Fruit fly (Drosophila melanogaster): Measurements from ENCODE around the gene CG14298.

Gene CG14298

dm6 chr3R:18918872-18919339 is 43.6 kb downstream of the CG14298 start (continued):
- TF ChIP-seq bigmax (GFP tag; optimal IDR thresholded peaks at IDR 0.05) (no peak), ftz-f1 (GFP tag; optimal IDR thresholded peaks at IDR 0.05) (peak; percentile 84), Dek (tag; optimal IDR thresholded peaks at IDR 0.05) (peak; percentile 19), CG8388 (GFP tag; optimal IDR thresholded peaks at IDR 0.05) (no peak), CrebB (tag; optimal IDR thresholded peaks at IDR 0.05) (peak; percentile 45), Dbx (GFP tag; IDR thresholded peaks at IDR 0.05) (peak; percentile 51; the same call in 1 of the 3 replicates), Awh (GFP tag; IDR thresholded peaks at IDR 0.05) (peak; percentile 62; the same call in 1 of the 2 replicates), CG11723 (GFP tag; optimal IDR thresholded peaks at IDR 0.05) (no peak), dimm (GFP tag; IDR thresholded peaks at IDR 0.05) (no peak), CG10543 (GFP tag; optimal IDR thresholded peaks at IDR 0.05) (peak; percentile 93), usp (GFP tag; optimal IDR thresholded peaks at IDR 0.05) (no peak), crol (GFP tag; IDR thresholded peaks at IDR 0.05) (peak; percentile 98), Nf-YC (tag; optimal IDR thresholded peaks at IDR 0.05) (peak; percentile 43), CG13894 (tag; optimal IDR thresholded peaks at IDR 0.05) (peak; percentile 7), B-H2 (GFP tag; optimal IDR thresholded peaks at IDR 0.05) (peak; percentile 39), odd (GFP tag; optimal IDR thresholded peaks at IDR 0.05) (peak; percentile 7), cg (GFP tag; optimal IDR thresholded peaks at IDR 0.05) (peak; percentile 52), CG10462 (GFP tag; optimal IDR thresholded peaks at IDR 0.05) (no peak), ttk (GFP tag; IDR thresholded peaks at IDR 0.05) (no peak), pzg (GFP tag; optimal IDR thresholded peaks at IDR 0.05) (no peak), unpg (GFP tag; optimal IDR thresholded peaks at IDR 0.05) (no peak), Atf6 (GFP tag; IDR thresholded peaks at IDR 0.05) (peak; percentile 22; the same call in 1 of the 2 replicates), cwo (GFP tag; optimal IDR thresholded peaks at IDR 0.05) (peak; percentile 91), slou (GFP tag; optimal IDR thresholded peaks at IDR 0.05) (no peak), sd (tag; optimal IDR thresholded peaks at IDR 0.05) (peak; percentile 77), CG17829 (tag; optimal IDR thresholded peaks at IDR 0.05) (no peak), Drgx (GFP tag; IDR thresholded peaks at IDR 0.05) (peak; percentile 29; the same call in 1 of the 2 replicates), HHEX (GFP tag; optimal IDR thresholded peaks at IDR 0.05) (peak; percentile 26), Lpt (GFP tag; optimal IDR thresholded peaks at IDR 0.05) (no peak), crp (GFP tag; optimal IDR thresholded peaks at IDR 0.05) (peak in 1 of 2 experiments; percentile 39), CHES-1-like (GFP tag; optimal IDR thresholded peaks at IDR 0.05) (peak; percentile 51), lab (GFP tag; optimal IDR thresholded peaks at IDR 0.05) (peak; percentile 73), CG6175 (GFP tag; IDR thresholded peaks at IDR 0.05) (peak; percentile 69; the same call in 2 of the 3 replicates), ERR (GFP tag; optimal IDR thresholded peaks at IDR 0.05) (no peak), CG15269 (tag; optimal IDR thresholded peaks at IDR 0.05) (no peak), CG13296 (GFP tag; optimal IDR thresholded peaks at IDR 0.05) (peak; percentile 24), Elba2 (GFP tag; optimal IDR thresholded peaks at IDR 0.05) (no peak), sqz (GFP tag; optimal IDR thresholded peaks at IDR 0.05) (peak; percentile 66), jigr1 (GFP tag; IDR thresholded peaks at IDR 0.05) (no peak), Sox102F (GFP tag; optimal IDR thresholded peaks at IDR 0.05) (no peak), slbo (GFP tag; IDR thresholded peaks at IDR 0.05) (peak; percentile 46), CG5953 (GFP tag; IDR thresholded peaks at IDR 0.05) (no peak), CG16779 (GFP tag; IDR thresholded peaks at IDR 0.05) (no peak), CG33213 (GFP tag; optimal IDR thresholded peaks at IDR 0.05) (no peak), sob (GFP tag; IDR thresholded peaks at IDR 0.05) (0 out of 2 replicates have a peak, but pooled peaks have one; percentile 13), tx (GFP tag; optimal IDR thresholded peaks at IDR 0.05) (peak; percentile 12), NC2α (GFP tag; optimal IDR thresholded peaks at IDR 0.05) (no peak), da (GFP tag; optimal IDR thresholded peaks at IDR 0.05) (peak; percentile 63), CG2116 (GFP tag; optimal IDR thresholded peaks at IDR 0.05) (no peak), pita (GFP tag; optimal IDR thresholded peaks at IDR 0.05) (no peak), ab (GFP tag; optimal IDR thresholded peaks at IDR 0.05) (no peak)
